Worm (Caenorhabditis elegans) whole organism, early embryonic: ENCODE data around the gene srb-6.
A peak's percentile ranks its signal among the peaks of the same experiment; 100 is the strongest.

Experiments
- B0310.2 ChIP-seq: sonication (generic microtip); optimal IDR thresholded peaks from 2 replicates; lab custom pipeline; 2016; ENCODE audit warnings: mild to moderate bottlenecking, missing genetic modification characterization, missing compliant biosample characterization
- F13C5.2 ChIP-seq: sonication (generic microtip); optimal IDR thresholded peaks from 2 replicates; lab custom pipeline; 2017; ENCODE audit warnings: mild to moderate bottlenecking, missing genetic modification characterization, inconsistent platforms, missing compliant biosample characterization
- aly-1 ChIP-seq: sonication (generic microtip); optimal IDR thresholded peaks from 2 replicates; lab custom pipeline; 2016; ENCODE audit warnings: missing genetic modification characterization, missing compliant biosample characterization
- ama-1 ChIP-seq: fragments of 150-350 bp; optimal IDR thresholded peaks from 2 replicates; lab custom pipeline; 2014
- ceh-13 ChIP-seq: fragments of 200-800 bp; sonication (Bioruptor generic); optimal IDR thresholded peaks from 2 replicates; lab custom pipeline; 2018; ENCODE audit warnings: mild to moderate bottlenecking, missing genetic modification characterization, missing compliant biosample characterization
- ceh-36 ChIP-seq: sonication (generic microtip); optimal IDR thresholded peaks from 2 replicates; lab custom pipeline; 2016; ENCODE audit warnings: missing genetic modification characterization, inconsistent platforms, missing compliant biosample characterization
- ets-7 ChIP-seq: sonication (generic microtip); optimal IDR thresholded peaks from 2 replicates; lab custom pipeline; 2016; ENCODE audit warnings: missing genotype, missing genetic modification characterization, missing compliant biosample characterization
- flt-1 ChIP-seq: fragments of 200-800 bp; sonication (Bioruptor generic); IDR thresholded peaks from 2 replicates; pipeline ENCODE4 v1.3.6; 2022; ENCODE audit warnings: missing genetic modification characterization, missing compliant biosample characterization
- hmbx-1 ChIP-seq: sonication (generic microtip); optimal IDR thresholded peaks from 2 replicates; lab custom pipeline; 2016; ENCODE audit warnings: mild to moderate bottlenecking, missing genetic modification characterization, missing compliant biosample characterization
- hmg-4 ChIP-seq: fragments of 200-800 bp; sonication (Bioruptor generic); optimal IDR thresholded peaks from 2 replicates; lab custom pipeline; 2018; ENCODE audit warnings: mild to moderate bottlenecking, missing genetic modification characterization, missing compliant biosample characterization
- hnd-1 ChIP-seq: sonication (generic microtip); optimal IDR thresholded peaks from 2 replicates; lab custom pipeline; 2016; ENCODE audit warnings: missing genetic modification characterization, missing compliant biosample characterization
- pes-1 ChIP-seq: fragments of 200-800 bp; sonication (Bioruptor generic); IDR thresholded peaks from 2 replicates; pipeline ENCODE4 v1.3.6; 2022; ENCODE audit warnings: missing genetic modification reagents, missing genetic modification characterization, missing compliant biosample characterization
- scrt-1 ChIP-seq: fragments of 200-800 bp; sonication (Bioruptor generic); IDR thresholded peaks from 2 replicates; pipeline ENCODE4 v1.3.6; 2022; ENCODE audit warnings: missing genetic modification characterization, missing compliant biosample characterization
- sea-1 ChIP-seq: fragments of 200-800 bp; sonication (Bioruptor generic); conservative IDR thresholded peaks from 2 replicates; pipeline ENCODE4 v1.3.6; 2022; ENCODE audit warnings: missing genetic modification characterization, missing compliant biosample characterization
- tbx-11 ChIP-seq: fragments of 200-800 bp; sonication (Bioruptor generic); IDR thresholded peaks from 2 replicates; pipeline ENCODE4 v1.3.6; 2022; ENCODE audit warnings: missing genetic modification characterization, missing compliant biosample characterization
- tbx-37 ChIP-seq: fragments of 200-800 bp; sonication (Bioruptor generic); conservative IDR thresholded peaks from 2 replicates; pipeline ENCODE4 v1.3.6; 2022; ENCODE audit warnings: missing genetic modification reagents, missing genetic modification characterization, missing compliant biosample characterization
- tra-4 ChIP-seq: sonication (generic microtip); optimal IDR thresholded peaks from 2 replicates; lab custom pipeline; 2017; ENCODE audit warnings: missing genetic modification characterization, missing compliant biosample characterization

srb-6 gene

DNA sequence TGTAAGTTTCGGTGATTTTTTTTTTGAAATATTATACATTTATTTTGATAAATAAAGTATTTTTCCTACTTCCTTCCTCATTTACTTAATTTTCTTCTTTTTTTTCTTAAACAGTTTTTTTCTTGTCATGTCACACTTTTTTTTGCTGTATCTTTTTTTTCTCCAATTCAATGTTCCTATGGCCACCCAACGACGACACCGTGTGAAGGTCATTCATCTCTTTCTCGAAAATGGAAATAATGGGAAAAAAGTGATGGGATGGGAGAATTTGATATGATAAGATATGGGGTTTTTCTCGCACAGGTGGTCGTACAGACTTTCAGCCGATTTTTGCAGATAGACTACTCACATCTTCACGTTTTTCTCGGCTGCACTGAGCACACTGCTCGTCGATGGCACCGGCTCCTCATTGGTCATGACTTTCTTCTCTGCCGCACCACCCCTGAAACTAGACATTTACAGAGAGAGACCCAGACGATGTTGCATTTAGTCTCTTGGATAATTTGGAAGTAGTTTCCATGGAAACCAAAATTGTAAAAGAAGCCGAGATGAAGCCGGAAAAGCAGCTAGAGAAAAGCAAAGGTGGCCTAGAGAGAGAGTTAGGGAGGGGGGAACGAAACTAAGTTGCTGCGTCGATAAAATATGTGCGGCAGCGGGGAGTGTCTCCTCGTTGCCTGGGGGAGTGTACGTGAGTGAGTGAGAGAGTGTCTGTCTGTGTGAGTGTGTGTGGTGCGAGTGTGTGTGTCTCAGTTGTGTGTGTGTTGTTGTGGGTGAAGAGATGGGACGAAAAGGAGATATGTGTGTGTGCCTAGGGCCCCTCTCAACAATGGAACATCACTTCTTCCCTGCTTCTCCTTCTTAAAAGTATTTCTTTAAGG is 25.6 kb upstream of the srb-6 start, which contains the start of gene daf-19:
daf-19 (minus strand) TSS at position 442 of the 878 bp plus-strand sequence.
- TF ChIP-seq tra-4 (tag; lab: Kevin White, UChicago) (peak; percentile 62), ets-7 (no peak), pes-1 (no peak), ceh-36 (tag; lab: Kevin White, UChicago) (peak; percentile 47), hmg-4 (peak; percentile 93), hnd-1 (tag; lab: Kevin White, UChicago) (peak; percentile 24), tbx-11 (GFP tag; lab: Robert Waterston, UW) (no peak), aly-1 (tag; lab: Kevin White, UChicago) (peak; percentile 87), tbx-37 (no peak), ceh-13 (no peak), hmbx-1 (tag; lab: Kevin White, UChicago) (peak; percentile 26), ama-1 (lab: Kevin White, UChicago) (no peak), flt-1 (GFP tag; lab: Robert Waterston, UW) (peak; percentile 17; the same call in 1 of the 2 replicates), scrt-1 (GFP tag; lab: Robert Waterston, UW) (peak; percentile 73; the same call in 1 of the 2 replicates), F13C5.2 (peak; percentile 77), B0310.2 (tag; lab: Kevin White, UChicago) (peak; percentile 52), sea-1 (GFP tag; lab: Robert Waterston, UW) (0 out of 2 replicates have a peak, but pooled peaks have one; percentile 39)

DNA sequence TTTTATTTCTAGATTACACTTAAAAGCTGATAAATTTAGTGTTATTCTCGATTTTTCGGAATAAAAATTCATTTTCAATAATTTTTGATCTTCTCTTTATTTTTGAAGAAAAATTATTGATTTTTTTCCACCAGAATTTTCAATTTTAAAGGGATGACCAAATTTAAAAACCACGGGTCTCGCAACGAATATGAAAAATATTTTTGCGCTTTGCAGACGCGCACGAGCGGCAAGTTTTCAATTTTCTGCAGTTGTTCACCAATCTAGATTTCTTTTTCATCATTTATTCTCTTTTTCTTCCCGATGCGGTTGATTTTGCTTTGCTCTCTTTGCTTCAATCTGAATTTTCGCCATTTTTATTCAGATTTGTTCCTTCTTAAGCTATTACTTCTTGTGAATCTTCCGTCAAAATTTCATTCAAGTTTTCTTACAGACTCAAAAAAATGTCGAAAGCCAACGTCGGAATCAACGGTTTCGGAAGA is 23.8 kb upstream of the srb-6 start, which contains the start of gene gpd-4:
gpd-4 (plus strand) TSS at position 432 of the 482 bp plus-strand sequence.
- TF ChIP-seq tbx-37 (no peak), sea-1 (GFP tag; lab: Robert Waterston, UW) (no peak), aly-1 (tag; lab: Kevin White, UChicago) (no peak), hmbx-1 (tag; lab: Kevin White, UChicago) (no peak), flt-1 (GFP tag; lab: Robert Waterston, UW) (no peak), hmg-4 (no peak), tbx-11 (GFP tag; lab: Robert Waterston, UW) (no peak), ceh-36 (tag; lab: Kevin White, UChicago) (no peak)

DNA sequence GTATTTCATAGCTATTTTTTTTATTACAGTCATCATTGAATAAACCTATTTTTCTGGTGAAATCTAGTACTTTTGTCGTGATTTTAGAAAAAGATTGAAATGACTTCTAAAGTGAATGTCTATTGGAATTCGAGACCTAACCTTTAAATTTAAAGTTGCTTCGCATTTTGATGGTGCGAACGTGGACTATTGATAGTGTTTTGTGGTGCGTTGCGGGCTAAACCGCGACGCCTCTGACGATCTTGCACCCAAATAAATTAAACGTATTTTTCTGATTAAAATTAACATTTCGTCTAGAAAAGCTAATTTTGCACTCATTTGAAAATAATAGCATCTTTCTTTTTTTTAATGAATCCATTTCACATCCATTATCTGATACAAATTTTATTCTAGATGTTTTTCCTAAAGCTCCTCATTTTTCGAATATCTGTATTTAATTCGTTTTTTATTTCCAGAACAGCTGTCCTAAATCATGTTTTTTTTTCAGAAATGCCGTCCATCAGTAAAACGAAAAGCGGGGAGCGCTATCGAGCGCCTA is 22.2 kb upstream of the srb-6 start, which contains the start of gene wbp-11:
wbp-11 (plus strand) TSS at position 488 of the 538 bp plus-strand sequence.
- no peak for TF ChIP-seq hmbx-1 (tag; lab: Kevin White, UChicago)
- TF ChIP-seq tbx-37 = no peak
- no peak for TF ChIP-seq hnd-1 (tag; lab: Kevin White, UChicago)

DNA sequence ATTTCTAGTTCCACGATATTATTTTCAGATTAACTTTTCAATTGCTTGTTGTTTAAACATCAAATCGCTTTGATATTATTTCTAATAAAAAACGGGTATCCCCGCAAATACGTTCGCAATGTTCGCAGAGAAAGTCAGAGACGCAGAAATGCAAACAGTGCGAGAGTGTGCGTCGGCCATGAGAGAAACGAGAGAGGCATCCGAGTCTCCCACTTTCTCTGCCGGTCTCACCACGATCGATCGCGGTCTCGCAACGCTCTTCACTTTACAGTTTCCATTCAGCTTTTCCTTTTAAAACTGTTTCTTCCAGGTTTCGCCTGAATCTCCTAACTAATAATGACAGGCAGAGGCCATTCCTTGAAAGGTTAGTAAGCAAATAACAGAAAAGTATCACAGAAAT is 20.4 kb upstream of the srb-6 start, which contains the start of gene F33H1.4:
F33H1.4 (plus strand) TSS at position 311 of the 400 bp plus-strand sequence.
- TF ChIP-seq F13C5.2 (peak; percentile 45), aly-1 (tag; lab: Kevin White, UChicago) (no peak), ama-1 (lab: Kevin White, UChicago) (peak; percentile 3), tra-4 (tag; lab: Kevin White, UChicago) (no peak)

DNA sequence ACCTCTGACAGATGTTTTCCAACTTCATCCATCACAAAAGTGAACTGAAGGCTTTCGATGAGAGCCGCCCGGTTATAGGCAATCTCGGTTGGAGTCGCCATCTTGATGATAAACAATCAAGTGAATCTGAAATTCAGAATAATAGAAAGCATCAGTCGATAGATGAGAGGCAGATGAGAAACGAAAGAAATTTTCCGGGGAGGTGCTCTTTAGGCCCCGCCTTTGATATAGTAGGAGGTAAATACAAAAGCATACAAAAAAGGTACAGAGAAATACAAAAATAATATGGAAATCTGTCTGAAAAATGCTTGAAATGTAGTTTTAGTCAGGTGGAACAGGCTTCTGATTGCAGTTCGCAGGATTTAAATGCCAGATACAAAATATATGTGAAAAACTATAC is 12.1 kb upstream of the srb-6 start, which contains the start of gene srd-1:
srd-1 (minus strand) TSS at position 101 of the 400 bp plus-strand sequence.
- TF ChIP-seq tra-4 (tag; lab: Kevin White, UChicago) = no peak
- TF ChIP-seq ets-7 = no peak
- TF ChIP-seq B0310.2 (tag; lab: Kevin White, UChicago) = no peak
- no peak for TF ChIP-seq pes-1
- no peak for TF ChIP-seq flt-1 (GFP tag; lab: Robert Waterston, UW)
- TF ChIP-seq hmg-4 = no peak
- no peak for TF ChIP-seq hnd-1 (tag; lab: Kevin White, UChicago)
- no peak for TF ChIP-seq hmbx-1 (tag; lab: Kevin White, UChicago)
- no peak for TF ChIP-seq F13C5.2
- no peak for TF ChIP-seq tbx-37
- no peak for TF ChIP-seq aly-1 (tag; lab: Kevin White, UChicago)
- no peak for TF ChIP-seq sea-1 (GFP tag; lab: Robert Waterston, UW)
- TF ChIP-seq ceh-13 = no peak
- TF ChIP-seq tbx-11 (GFP tag; lab: Robert Waterston, UW) = no peak
- TF ChIP-seq ceh-36 (tag; lab: Kevin White, UChicago) = no peak
- TF ChIP-seq scrt-1 (GFP tag; lab: Robert Waterston, UW) = no peak
- no peak for TF ChIP-seq ama-1 (lab: Kevin White, UChicago)

DNA sequence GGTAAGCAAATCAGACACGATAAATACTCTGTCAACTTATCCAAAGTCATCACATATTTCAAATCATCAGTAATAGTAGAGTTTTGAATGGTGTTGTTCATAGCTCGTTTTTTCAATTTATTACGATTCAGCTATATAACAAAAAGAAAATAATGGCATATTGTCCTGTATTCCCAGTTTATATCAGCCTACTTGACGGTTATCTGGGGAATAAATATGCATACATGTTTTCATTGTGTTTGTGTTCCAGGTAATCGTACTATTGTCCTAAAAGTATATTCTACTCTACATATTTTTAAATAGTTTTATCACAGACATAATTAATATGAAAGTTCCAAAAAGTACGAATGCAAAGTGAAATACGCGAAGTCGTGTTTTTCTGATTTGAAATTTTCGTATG is 6.9 kb upstream of the srb-6 start, which contains the start of gene srd-2:
srd-2 (minus strand) TSS at position 101 of the 400 bp plus-strand sequence.
- TF ChIP-seq hmbx-1 (tag; lab: Kevin White, UChicago) = no peak
- no peak for TF ChIP-seq B0310.2 (tag; lab: Kevin White, UChicago)
- no peak for TF ChIP-seq tbx-37
- no peak for TF ChIP-seq flt-1 (GFP tag; lab: Robert Waterston, UW)
- TF ChIP-seq hnd-1 (tag; lab: Kevin White, UChicago) = no peak
- no peak for TF ChIP-seq F13C5.2
- TF ChIP-seq ceh-36 (tag; lab: Kevin White, UChicago) = no peak
- no peak for TF ChIP-seq sea-1 (GFP tag; lab: Robert Waterston, UW)
- TF ChIP-seq ets-7 = no peak
- no peak for TF ChIP-seq aly-1 (tag; lab: Kevin White, UChicago)

DNA sequence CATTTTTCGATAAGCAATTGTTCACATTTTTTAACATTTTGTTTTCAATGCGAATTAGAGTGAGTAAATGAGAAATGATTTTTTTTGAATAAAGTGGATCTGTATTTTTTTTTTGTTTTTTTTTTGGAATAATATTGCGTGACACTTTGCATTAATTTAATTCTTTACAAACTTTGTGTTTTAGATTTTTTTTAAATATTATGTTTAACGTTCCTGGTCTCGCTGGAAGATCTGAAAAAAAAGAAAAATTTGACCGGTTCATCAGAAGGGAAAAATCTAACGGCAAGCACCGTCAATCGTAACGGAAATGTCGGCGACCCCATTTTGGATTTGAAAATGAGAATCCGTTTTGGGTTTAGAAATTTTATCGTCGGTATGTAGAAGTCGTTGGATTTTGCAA is 5.3 kb upstream of the srb-6 start, which contains the start of gene cdc-25.4:
cdc-25.4 (minus strand) TSS at position 101 of the 400 bp plus-strand sequence.
- TF ChIP-seq tbx-37 = no peak
- no peak for TF ChIP-seq sea-1 (GFP tag; lab: Robert Waterston, UW)
- no peak for TF ChIP-seq hnd-1 (tag; lab: Kevin White, UChicago)
- TF ChIP-seq B0310.2 (tag; lab: Kevin White, UChicago) = no peak
- TF ChIP-seq tbx-11 (GFP tag; lab: Robert Waterston, UW) = no peak
- no peak for TF ChIP-seq hmbx-1 (tag; lab: Kevin White, UChicago)
- no peak for TF ChIP-seq hmg-4
- no peak for TF ChIP-seq F13C5.2
- no peak for TF ChIP-seq pes-1
